Comparison of ENCODE assay signal across 1 fruit fly cellular context in the genomic region with DNA sequence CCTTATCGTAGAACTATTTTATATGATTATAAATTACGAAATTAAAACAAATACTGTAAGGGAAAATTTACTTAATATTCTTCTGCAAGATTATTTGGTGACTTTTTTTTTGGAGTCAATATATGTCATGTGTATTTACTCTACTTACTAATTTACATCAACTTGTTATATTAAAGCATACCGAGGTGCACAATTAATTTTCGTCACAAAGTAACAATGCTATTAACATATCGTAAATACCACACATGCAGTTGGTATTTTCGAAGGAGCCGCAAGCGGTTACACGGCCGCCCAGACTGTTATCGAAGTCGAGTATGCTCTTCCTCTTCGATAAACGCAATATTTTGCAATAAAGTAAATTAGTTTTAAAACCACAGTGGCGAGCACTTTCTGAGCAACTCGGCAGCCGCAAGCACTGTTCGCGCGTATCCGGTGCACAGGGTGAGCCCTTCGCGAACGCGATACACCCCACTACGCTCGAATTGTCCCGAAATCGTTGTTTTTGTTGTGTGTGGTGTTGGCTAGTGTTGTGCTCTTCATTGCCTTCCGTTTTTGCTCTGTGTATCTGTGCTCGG.
TF ChIP-seq lines count a peak whose summit lies in the region.

Gene Vav, plus strand, starts transcription at position 293 of the 575 bp plus-strand sequence.

TF ChIP-seq in whole organism, embryonic, 481 proteins besides CTCF, POLR2A, EP300 and RAD21 (continued from another document):
- no peak for TF ChIP-seq Ets97D (GFP tag; optimal IDR thresholded peaks at IDR 0.05; lab: Kevin White, UChicago)
- no peak for TF ChIP-seq CG31224 (GFP tag; IDR thresholded peaks at IDR 0.05; lab: Robert Waterston, UW)
- TF ChIP-seq Gug (GFP tag; IDR thresholded peaks at IDR 0.05; lab: Robert Waterston, UW), result no peak
- 0 out of 3 replicates have a peak, but pooled peaks have one; percentile 28 for TF ChIP-seq mld (GFP tag; IDR thresholded peaks at IDR 0.05; lab: Robert Waterston, UW; ENCODE audit: partially characterized antibody)
- no peak for TF ChIP-seq CG3995 (GFP tag; optimal IDR thresholded peaks at IDR 0.05; lab: Kevin White, UChicago)
- TF ChIP-seq seq (GFP tag; IDR thresholded peaks at IDR 0.05; lab: Robert Waterston, UW), result no peak
- no peak for TF ChIP-seq CG8478 (optimal IDR thresholded peaks at IDR 0.05; lab: Kevin White, UChicago)
- TF ChIP-seq sima (GFP tag; optimal IDR thresholded peaks at IDR 0.05; lab: Kevin White, UChicago), result no peak
- no peak for TF ChIP-seq hb (GFP tag; IDR thresholded peaks at IDR 0.05; lab: Robert Waterston, UW; ENCODE audit: partially characterized antibody)
- TF ChIP-seq CG4820 (GFP tag; optimal IDR thresholded peaks at IDR 0.05; lab: Kevin White, UChicago), result no peak
- TF ChIP-seq E2f1 (GFP tag; IDR thresholded peaks at IDR 0.05; lab: Robert Waterston, UW), result no peak
- TF ChIP-seq zen (tag; optimal IDR thresholded peaks at IDR 0.05; lab: Kevin White, UChicago), result peak; percentile 12
- peak; percentile 36 for TF ChIP-seq BEAF-32 (GFP tag; optimal IDR thresholded peaks at IDR 0.05; lab: Kevin White, UChicago)
- TF ChIP-seq Fer3 (tag; optimal IDR thresholded peaks at IDR 0.05; lab: Kevin White, UChicago), result no peak
- peak; percentile 38; the same call in 1 of the 2 replicates for TF ChIP-seq sob (GFP tag; IDR thresholded peaks at IDR 0.05; lab: Robert Waterston, UW)
- peak; percentile 17 for TF ChIP-seq caup (GFP tag; optimal IDR thresholded peaks at IDR 0.05; lab: Kevin White, UChicago; ENCODE audit: severe bottlenecking)
- peak; percentile 48 for TF ChIP-seq pzg (GFP tag; optimal IDR thresholded peaks at IDR 0.05; lab: Kevin White, UChicago)
- TF ChIP-seq Myb (GFP tag; optimal IDR thresholded peaks at IDR 0.05; lab: Kevin White, UChicago), result no peak
- peak; percentile 50; the same call in 1 of the 2 replicates for TF ChIP-seq tna (GFP tag; IDR thresholded peaks at IDR 0.05; lab: Robert Waterston, UW; ENCODE audit: partially characterized antibody)
- peak; percentile 20; the same call in 1 of the 3 replicates for TF ChIP-seq CG7963 (GFP tag; IDR thresholded peaks at IDR 0.05; lab: Robert Waterston, UW; ENCODE audit: partially characterized antibody)
- TF ChIP-seq CHES-1-like (GFP tag; optimal IDR thresholded peaks at IDR 0.05; lab: Kevin White, UChicago), result no peak
- no peak for TF ChIP-seq gt (GFP tag; IDR thresholded peaks at IDR 0.05; lab: Robert Waterston, UW)
- no peak for TF ChIP-seq Adf1 (GFP tag; IDR thresholded peaks at IDR 0.05; lab: Robert Waterston, UW)
- TF ChIP-seq wek (GFP tag; optimal IDR thresholded peaks at IDR 0.05; lab: Kevin White, UChicago), result peak; percentile 22
- TF ChIP-seq CG3838 (GFP tag; optimal IDR thresholded peaks at IDR 0.05; lab: Kevin White, UChicago), result no peak
- no peak for TF ChIP-seq Lhr (GFP tag; optimal IDR thresholded peaks at IDR 0.05; lab: Kevin White, UChicago)
- no peak for TF ChIP-seq CG3726 (GFP tag; IDR thresholded peaks at IDR 0.05; lab: Robert Waterston, UW)
- TF ChIP-seq onecut (GFP tag; IDR thresholded peaks at IDR 0.05; lab: Robert Waterston, UW), result peak; percentile 16; the same call in 1 of the 2 replicates
- TF ChIP-seq CG14860 (GFP tag; IDR thresholded peaks at IDR 0.05; lab: Robert Waterston, UW; ENCODE audit: partially characterized antibody), result peak; percentile 32; the same call in 1 of the 3 replicates
- no peak for TF ChIP-seq Sox100B (GFP tag; optimal IDR thresholded peaks at IDR 0.05; lab: Kevin White, UChicago)
- no peak for TF ChIP-seq Bdp1 (GFP tag; optimal IDR thresholded peaks at IDR 0.05; lab: Kevin White, UChicago)
